Fruit fly (Drosophila melanogaster) whole organism, prepupa: Measurements from ENCODE around the gene CG42233.

Experiments used
- Blimp-1 ChIP-seq: fragments of 200-800 bp; sonication (Bioruptor generic); optimal IDR thresholded peaks from 3 replicates; lab custom pipeline; 2017; ENCODE audit warnings: missing biosample characterization, missing genetic modification characterization, mild to moderate bottlenecking, moderate library complexity, missing genetic modification reagents
- CG10631 ChIP-seq: fragments of 200-800 bp; sonication (Bioruptor generic); optimal IDR thresholded peaks from 2 replicates; lab custom pipeline; 2016; ENCODE audit warnings: missing biosample characterization, missing genetic modification characterization
- CG11762 ChIP-seq: fragments of 200-800 bp; sonication (Bioruptor generic); optimal IDR thresholded peaks from 3 replicates; lab custom pipeline; 2016; ENCODE audit warnings: missing biosample characterization, missing genetic modification characterization; ENCODE audit not compliant: insufficient read depth
- CG15336 ChIP-seq: fragments of 200-800 bp; sonication (Bioruptor generic); IDR thresholded peaks from 2 replicates; pipeline ENCODE4 v1.3.6; 2022; ENCODE audit warnings: missing biosample characterization, missing genetic modification characterization
- CG16779 ChIP-seq: fragments of 200-800 bp; sonication (Bioruptor generic); optimal IDR thresholded peaks from 3 replicates; lab custom pipeline; 2017; ENCODE audit warnings: missing biosample characterization, mild to moderate bottlenecking, missing genetic modification characterization
- CG3032 ChIP-seq: fragments of 200-800 bp; optimal IDR thresholded peaks from 2 replicates; lab custom pipeline; 2019; ENCODE audit warnings: missing biosample characterization, mild to moderate bottlenecking, missing genetic modification characterization, moderate library complexity
- CG31627 ChIP-seq: fragments of 200-800 bp; sonication (Bioruptor generic); optimal IDR thresholded peaks from 3 replicates; lab custom pipeline; 2016; ENCODE audit warnings: missing biosample characterization, missing genetic modification characterization
- CG32006 ChIP-seq: fragments of 200-800 bp; sonication (Bioruptor generic); optimal IDR thresholded peaks from 3 replicates; lab custom pipeline; 2017; ENCODE audit warnings: missing biosample characterization, mild to moderate bottlenecking, missing genetic modification characterization
- CG34406 ChIP-seq: fragments of 200-800 bp; sonication (Bioruptor generic); optimal IDR thresholded peaks from 3 replicates; lab custom pipeline; 2016; ENCODE audit warnings: missing biosample characterization, missing genetic modification characterization
- CG3919 ChIP-seq: fragments of 200-800 bp; sonication (Bioruptor generic); optimal IDR thresholded peaks from 3 replicates; lab custom pipeline; 2016; ENCODE audit warnings: missing biosample characterization, missing genetic modification characterization
- CG6163 ChIP-seq: fragments of 200-800 bp; sonication (Bioruptor generic); IDR thresholded peaks from 3 replicates; pipeline ENCODE4 v1.3.6; 2022; ENCODE audit warnings: missing biosample characterization, missing genetic modification characterization
- CG6276 ChIP-seq: fragments of 200-800 bp; sonication (Bioruptor generic); optimal IDR thresholded peaks from 2 replicates; lab custom pipeline; 2017; ENCODE audit warnings: missing biosample characterization, mild to moderate bottlenecking, missing genetic modification characterization
- CG7368 ChIP-seq: fragments of 200-800 bp; sonication (Bioruptor generic); optimal IDR thresholded peaks from 3 replicates; lab custom pipeline; 2016; ENCODE audit warnings: missing biosample characterization, missing genetic modification characterization
- CG8319 ChIP-seq: fragments of 200-800 bp; sonication (Bioruptor generic); optimal IDR thresholded peaks from 3 replicates; lab custom pipeline; 2016; ENCODE audit warnings: missing biosample characterization, missing genetic modification characterization
- CG9139 ChIP-seq: fragments of 200-800 bp; sonication (Bioruptor generic); optimal IDR thresholded peaks from 3 replicates; lab custom pipeline; 2017; ENCODE audit warnings: missing biosample characterization, mild to moderate bottlenecking, missing genetic modification characterization
- Eip75B ChIP-seq: fragments of 200-800 bp; sonication (Bioruptor generic); optimal IDR thresholded peaks from 3 replicates; lab custom pipeline; 2016; ENCODE audit warnings: missing biosample characterization, missing genetic modification characterization
- Ets21C ChIP-seq: fragments of 200-800 bp; sonication (Bioruptor generic); optimal IDR thresholded peaks from 3 replicates; lab custom pipeline; 2016; ENCODE audit warnings: missing biosample characterization, missing genetic modification characterization
- Ets96B ChIP-seq: fragments of 200-800 bp; optimal IDR thresholded peaks from 2 replicates; lab custom pipeline; 2019; ENCODE audit warnings: missing biosample characterization, mild to moderate bottlenecking, missing genetic modification characterization, moderate library complexity
- Gug ChIP-seq: fragments of 200-800 bp; sonication (Bioruptor generic); IDR thresholded peaks from 2 replicates; pipeline ENCODE4 v1.3.6; 2022; ENCODE audit warnings: missing biosample characterization, missing genetic modification characterization
- Hr38 ChIP-seq: sonication (Bioruptor generic); optimal IDR thresholded peaks from 2 replicates; lab custom pipeline; 2016; ENCODE audit warnings: missing biosample characterization, missing genetic modification characterization
- Met ChIP-seq: fragments of 200-800 bp; sonication (Bioruptor generic); optimal IDR thresholded peaks from 3 replicates; lab custom pipeline; 2016; ENCODE audit warnings: missing biosample characterization, missing genetic modification characterization
- OdsH ChIP-seq: fragments of 200-800 bp; sonication (Bioruptor generic); optimal IDR thresholded peaks from 3 replicates; lab custom pipeline; 2016; ENCODE audit warnings: missing biosample characterization, missing genetic modification characterization
- Smox ChIP-seq: fragments of 200-800 bp; sonication (Bioruptor generic); optimal IDR thresholded peaks from 3 replicates; lab custom pipeline; 2016; ENCODE audit warnings: missing biosample characterization, missing genetic modification characterization
- Sox15 ChIP-seq: fragments of 200-800 bp; sonication (Bioruptor generic); optimal IDR thresholded peaks from 3 replicates; lab custom pipeline; 2016; ENCODE audit warnings: missing biosample characterization, missing genetic modification characterization
- achi ChIP-seq: fragments of 200-800 bp; sonication (Bioruptor generic); optimal IDR thresholded peaks from 3 replicates; lab custom pipeline; 2016; ENCODE audit warnings: missing biosample characterization, missing genetic modification characterization
- acj6 ChIP-seq: fragments of 200-800 bp; sonication (Bioruptor generic); optimal IDR thresholded peaks from 3 replicates; lab custom pipeline; 2016; ENCODE audit warnings: missing biosample characterization, missing genetic modification characterization
- cyc ChIP-seq: fragments of 200-800 bp; sonication (Bioruptor generic); optimal IDR thresholded peaks from 3 replicates; lab custom pipeline; 2016; ENCODE audit warnings: missing biosample characterization, missing genetic modification characterization
- dsx ChIP-seq: fragments of 200-800 bp; optimal IDR thresholded peaks from 3 replicates; lab custom pipeline; 2019; ENCODE audit warnings: missing biosample characterization, mild to moderate bottlenecking, missing genetic modification characterization, moderate library complexity; ENCODE audit not compliant: poor library complexity, severe bottlenecking
- eg ChIP-seq: fragments of 200-800 bp; sonication (Bioruptor generic); IDR thresholded peaks from 3 replicates; pipeline ENCODE4 v1.3.6; 2022; ENCODE audit warnings: missing biosample characterization, missing genetic modification characterization
- esn ChIP-seq: fragments of 200-800 bp; sonication (Bioruptor generic); optimal IDR thresholded peaks from 2 replicates; lab custom pipeline; 2016; ENCODE audit warnings: missing biosample characterization, mild to moderate bottlenecking, missing genetic modification characterization, moderate library complexity
- fd59A ChIP-seq: fragments of 200-800 bp; sonication (Bioruptor generic); optimal IDR thresholded peaks from 2 replicates; lab custom pipeline; 2017; ENCODE audit warnings: missing biosample characterization, mild to moderate bottlenecking, missing genetic modification characterization, missing genetic modification reagents
- fd85E ChIP-seq: fragments of 200-800 bp; sonication (Bioruptor generic); optimal IDR thresholded peaks from 3 replicates; lab custom pipeline; 2016; ENCODE audit warnings: missing biosample characterization, missing genetic modification characterization
- fkh ChIP-seq: fragments of 200-800 bp; sonication (Bioruptor generic); optimal IDR thresholded peaks from 3 replicates; lab custom pipeline; 2017; ENCODE audit warnings: missing biosample characterization, mild to moderate bottlenecking, missing genetic modification characterization, moderate library complexity
- lz ChIP-seq: fragments of 200-800 bp; sonication (Bioruptor generic); optimal IDR thresholded peaks from 3 replicates; lab custom pipeline; 2016; ENCODE audit warnings: missing biosample characterization, missing genetic modification characterization
- salr ChIP-seq, 2 experiments: fragments of 200-800 bp; sonication (Bioruptor generic); optimal IDR thresholded peaks; 3 replicates each; lab custom pipeline; 2016 to 2018; ENCODE audit warnings: missing biosample characterization in 2 of 2, missing genetic modification characterization in 2 of 2, mild to moderate bottlenecking in 1 of 2
- spab ChIP-seq: fragments of 200-800 bp; sonication (Bioruptor generic); optimal IDR thresholded peaks from 2 replicates; lab custom pipeline; 2017; ENCODE audit warnings: missing biosample characterization, mild to moderate bottlenecking, missing genetic modification characterization, missing genetic modification reagents
- ss ChIP-seq, 2 experiments: fragments of 200-800 bp; sonication (Bioruptor generic); optimal IDR thresholded peaks; 2 replicates in 1 of 2; 3 replicates in 1 of 2; lab custom pipeline; 2017 to 2018; ENCODE audit warnings: mild to moderate bottlenecking in 2 of 2, missing biosample characterization in 2 of 2, missing genetic modification characterization in 2 of 2, moderate library complexity in 1 of 2
- svp ChIP-seq: fragments of 200-800 bp; sonication (Bioruptor generic); peaks from one replicate; lab custom pipeline; 2016; ENCODE audit warnings: missing biosample characterization, missing genetic modification characterization
- topi ChIP-seq: fragments of 200-800 bp; sonication (Bioruptor generic); optimal IDR thresholded peaks from 3 replicates; lab custom pipeline; 2016; ENCODE audit warnings: missing biosample characterization, missing genetic modification characterization

Gene CG42233

dm6 chr3R:31805228-31805738 is at the start of gene CG42233, which contains the start of gene CG1971:
Gene CG42233, minus strand, starts transcription at chr3R:31805278.
Gene CG1971, plus strand, starts transcription at chr3R:31805468.
- TF ChIP-seq Blimp-1 (no peak), CG8319 (GFP tag; lab: Kevin White, UChicago) (peak; percentile 27), fd85E (no peak), achi (GFP tag; lab: Kevin White, UChicago) (no peak), CG6163 (GFP tag; lab: Robert Waterston, UW) (peak; percentile 69; the same call in 2 of the 3 replicates), eg (GFP tag; lab: Robert Waterston, UW) (peak; percentile 53; the same call in 2 of the 3 replicates), Eip75B (GFP tag; lab: Kevin White, UChicago) (no peak), lz (GFP tag; lab: Kevin White, UChicago) (peak; percentile 56), CG34406 (GFP tag; lab: Kevin White, UChicago) (no peak), Hr38 (no peak), fkh (GFP tag; lab: Kevin White, UChicago) (no peak), spab (GFP tag; lab: Kevin White, UChicago) (peak; percentile 16), topi (GFP tag; lab: Kevin White, UChicago) (no peak), CG6276 (no peak), acj6 (peak; percentile 57), svp (GFP tag; lab: Kevin White, UChicago) (peak; percentile 84), Sox15 (peak; percentile 7), dsx (GFP tag; lab: Kevin White, UChicago) (no peak), Smox (GFP tag; lab: Kevin White, UChicago) (no peak), CG3032 (no peak), CG9139 (GFP tag; lab: Kevin White, UChicago) (no peak), CG16779 (tag; lab: Kevin White, UChicago) (peak; percentile 11), OdsH (GFP tag; lab: Kevin White, UChicago) (no peak), salr (GFP tag; optimal IDR thresholded peaks at IDR 0.05; lab: Kevin White, UChicago) (no peak), Gug (GFP tag; lab: Robert Waterston, UW) (0 out of 2 replicates have a peak, but pooled peaks have one; percentile 20), CG10631 (GFP tag; lab: Kevin White, UChicago) (peak; percentile 58), CG11762 (GFP tag; lab: Kevin White, UChicago) (peak; percentile 7), CG15336 (GFP tag; lab: Robert Waterston, UW) (peak; percentile 38; the same call in 1 of the 2 replicates), Ets96B (tag; lab: Kevin White, UChicago) (no peak), CG3919 (GFP tag; lab: Kevin White, UChicago) (no peak), CG31627 (peak; percentile 64), CG32006 (GFP tag; lab: Kevin White, UChicago) (no peak), fd59A (GFP tag; lab: Kevin White, UChicago) (no peak)

dm6 chr3R:31852185-31852584 is 47.1 kb upstream of the CG42233 start:
- TF ChIP-seq lz (GFP tag; lab: Kevin White, UChicago) (no peak), cyc (GFP tag; lab: Kevin White, UChicago) (no peak), CG8319 (GFP tag; lab: Kevin White, UChicago) (no peak), Ets21C (GFP tag; lab: Kevin White, UChicago) (no peak), esn (GFP tag; lab: Kevin White, UChicago) (no peak), CG15336 (GFP tag; lab: Robert Waterston, UW) (no peak), CG3919 (GFP tag; lab: Kevin White, UChicago) (no peak), CG9139 (GFP tag; lab: Kevin White, UChicago) (no peak), salr (GFP tag; optimal IDR thresholded peaks at IDR 0.05; lab: Kevin White, UChicago) (no peak), spab (GFP tag; lab: Kevin White, UChicago) (no peak), svp (GFP tag; lab: Kevin White, UChicago) (no peak)

dm6 chr3R:31826422-31826821 is 21.3 kb upstream of the CG42233 start:
- TF ChIP-seq Eip75B (GFP tag; lab: Kevin White, UChicago) = no peak
- TF ChIP-seq Met (GFP tag; lab: Kevin White, UChicago) = no peak
- no peak for TF ChIP-seq Ets21C (GFP tag; lab: Kevin White, UChicago)
- TF ChIP-seq ss (GFP tag; optimal IDR thresholded peaks at IDR 0.05; lab: Kevin White, UChicago) = no peak
- TF ChIP-seq CG7368 (GFP tag; lab: Kevin White, UChicago) = no peak
- TF ChIP-seq svp (GFP tag; lab: Kevin White, UChicago) = no peak
